Worm (Caenorhabditis elegans) whole organism, young adult: ENCODE data around the gene C06A8.8.

Experiments used
- B0035.1 ChIP-seq: sonication (generic microtip); optimal IDR thresholded peaks from 2 replicates; lab custom pipeline; 2016; ENCODE audit warnings: missing genetic modification characterization, mild to moderate bottlenecking, missing compliant biosample characterization, missing genotype, missing genetic modification reagents
- B0261.1 ChIP-seq: sonication (generic microtip); optimal IDR thresholded peaks from 2 replicates; lab custom pipeline; 2016; ENCODE audit warnings: mild to moderate bottlenecking, missing genetic modification characterization, moderate library complexity, missing compliant biosample characterization
- F10E7.11 ChIP-seq: sonication (generic microtip); optimal IDR thresholded peaks from 2 replicates; lab custom pipeline; 2017; ENCODE audit warnings: mild to moderate bottlenecking, missing genetic modification characterization, moderate library complexity, missing compliant biosample characterization
- F52B5.7 ChIP-seq: sonication (generic microtip); optimal IDR thresholded peaks from 2 replicates; lab custom pipeline; 2016; ENCODE audit warnings: mild to moderate bottlenecking, missing genetic modification characterization, missing compliant biosample characterization
- F57A8.1 ChIP-seq: fragments of 200-800 bp; sonication (Bioruptor generic); optimal IDR thresholded peaks from 2 replicates; lab custom pipeline; 2018; ENCODE audit warnings: mild to moderate bottlenecking, missing genetic modification characterization, moderate library complexity, missing compliant biosample characterization
- F57C9.4 ChIP-seq: sonication (generic microtip); optimal IDR thresholded peaks from 2 replicates; lab custom pipeline; 2017; ENCODE audit warnings: mild to moderate bottlenecking, missing genetic modification characterization, missing compliant biosample characterization
- K11D2.4 ChIP-seq: fragments of 200-800 bp; sonication (Bioruptor generic); IDR thresholded peaks from 2 replicates; pipeline ENCODE4 v1.3.6; 2022; ENCODE audit warnings: missing genetic modification reagents, missing genetic modification characterization, missing compliant biosample characterization
- Y53F4B.3 ChIP-seq: fragments of 200-800 bp; sonication (Bioruptor generic); IDR thresholded peaks from 2 replicates; pipeline ENCODE4 v1.3.6; 2022; ENCODE audit warnings: missing genetic modification reagents, missing genetic modification characterization, missing compliant biosample characterization
- Y56A3A.18 ChIP-seq: fragments of 200-800 bp; sonication (Bioruptor generic); IDR thresholded peaks from 2 replicates; pipeline ENCODE4 v1.3.6; 2022; ENCODE audit warnings: missing genetic modification reagents, missing genetic modification characterization, missing compliant biosample characterization
- Y95B8A.8 ChIP-seq: fragments of 200-800 bp; sonication (Bioruptor generic); IDR thresholded peaks from 2 replicates; pipeline ENCODE4 v1.3.6; 2022; ENCODE audit warnings: missing genetic modification reagents, missing genetic modification characterization, missing compliant biosample characterization
- ZK185.1 ChIP-seq: sonication (generic microtip); optimal IDR thresholded peaks from 2 replicates; lab custom pipeline; 2016; ENCODE audit warnings: mild to moderate bottlenecking, missing genetic modification characterization, missing compliant biosample characterization; ENCODE audit not compliant: poor library complexity, severe bottlenecking
- atf-7 ChIP-seq: sonication (generic microtip); optimal IDR thresholded peaks from 2 replicates; lab custom pipeline; 2017; ENCODE audit warnings: mild to moderate bottlenecking, missing genetic modification characterization, missing compliant biosample characterization
- attf-3 ChIP-seq: fragments of 200-800 bp; sonication (Bioruptor generic); conservative IDR thresholded peaks from 2 replicates; pipeline ENCODE4 v1.3.6; 2022; ENCODE audit warnings: missing genetic modification reagents, missing genetic modification characterization, missing compliant biosample characterization
- cebp-2 ChIP-seq: fragments of 200-800 bp; sonication (Bioruptor generic); IDR thresholded peaks from 2 replicates; pipeline ENCODE4 v1.3.6; 2022; ENCODE audit warnings: missing genetic modification characterization, missing compliant biosample characterization
- ceh-40 ChIP-seq: fragments of 200-800 bp; sonication (Bioruptor generic); IDR thresholded peaks from 2 replicates; pipeline ENCODE4 v1.3.6; 2022; ENCODE audit warnings: missing genetic modification characterization, missing compliant biosample characterization
- ceh-58 ChIP-seq: fragments of 200-800 bp; sonication (Bioruptor generic); IDR thresholded peaks from 2 replicates; pipeline ENCODE4 v1.3.6; 2022; ENCODE audit warnings: missing genetic modification characterization, missing compliant biosample characterization
- die-1 ChIP-seq: sonication (generic microtip); optimal IDR thresholded peaks from 2 replicates; lab custom pipeline; 2016; ENCODE audit warnings: missing genotype, mild to moderate bottlenecking, missing genetic modification characterization, missing compliant biosample characterization
- dox-1 ChIP-seq: fragments of 200-800 bp; sonication (Bioruptor generic); IDR thresholded peaks from 2 replicates; pipeline ENCODE4 v1.3.6; 2022; ENCODE audit warnings: missing genetic modification reagents, missing genetic modification characterization, missing compliant biosample characterization
- egl-18 ChIP-seq: fragments of 200-800 bp; sonication (Bioruptor generic); IDR thresholded peaks from 2 replicates; pipeline ENCODE4 v1.3.6; 2022; ENCODE audit warnings: missing genetic modification reagents, missing genetic modification characterization, missing compliant biosample characterization
- egl-44 ChIP-seq: fragments of 200-800 bp; sonication (Bioruptor generic); IDR thresholded peaks from 2 replicates; pipeline ENCODE4 v1.3.6; 2022; ENCODE audit warnings: missing genetic modification reagents, missing genetic modification characterization, missing compliant biosample characterization
- fkh-3 ChIP-seq: sonication (generic microtip); optimal IDR thresholded peaks from 2 replicates; lab custom pipeline; 2016; ENCODE audit warnings: mild to moderate bottlenecking, missing genetic modification characterization, missing compliant biosample characterization
- gei-17 ChIP-seq: fragments of 200-800 bp; sonication (Bioruptor generic); optimal IDR thresholded peaks from 2 replicates; lab custom pipeline; 2018; ENCODE audit warnings: mild to moderate bottlenecking, missing genetic modification characterization, missing compliant biosample characterization
- lin-26 ChIP-seq: fragments of 200-800 bp; sonication (Bioruptor generic); IDR thresholded peaks from 2 replicates; pipeline ENCODE4 v1.3.6; 2022; ENCODE audit warnings: missing genetic modification reagents, missing genetic modification characterization, missing compliant biosample characterization
- lsl-1 ChIP-seq: fragments of 200-800 bp; sonication (Bioruptor generic); optimal IDR thresholded peaks from 2 replicates; lab custom pipeline; 2018; ENCODE audit warnings: mild to moderate bottlenecking, missing genetic modification characterization, moderate library complexity, missing compliant biosample characterization
- lsy-27 ChIP-seq: sonication (generic microtip); optimal IDR thresholded peaks from 2 replicates; lab custom pipeline; 2017; ENCODE audit warnings: missing genetic modification characterization, mild to moderate bottlenecking, missing compliant biosample characterization, antibody characterized with exemption, missing genotype, borderline replicate concordance; ENCODE audit not compliant: insufficient read depth
- madf-8 ChIP-seq: fragments of 200-800 bp; sonication (Bioruptor generic); conservative IDR thresholded peaks from 2 replicates; pipeline ENCODE4 v1.3.6; 2022; ENCODE audit warnings: missing genetic modification reagents, missing genetic modification characterization, missing compliant biosample characterization
- mel-28 ChIP-seq: sonication (generic microtip); optimal IDR thresholded peaks from 2 replicates; lab custom pipeline; 2016; ENCODE audit warnings: borderline replicate concordance, mild to moderate bottlenecking, missing genetic modification characterization, missing compliant biosample characterization
- mxl-1 ChIP-seq: sonication (generic microtip); optimal IDR thresholded peaks from 2 replicates; lab custom pipeline; 2016; ENCODE audit warnings: missing genetic modification characterization, missing compliant biosample characterization
- nfya-2 ChIP-seq: fragments of 200-800 bp; sonication (Bioruptor generic); IDR thresholded peaks from 2 replicates; pipeline ENCODE4 v1.3.6; 2022; ENCODE audit warnings: missing genetic modification reagents, missing genetic modification characterization, missing compliant biosample characterization
- nhr-120 ChIP-seq: fragments of 200-800 bp; sonication (Bioruptor generic); IDR thresholded peaks from 2 replicates; pipeline ENCODE4 v1.3.6; 2022; ENCODE audit warnings: missing genetic modification characterization, missing compliant biosample characterization
- nhr-179 ChIP-seq: sonication (generic microtip); optimal IDR thresholded peaks from 2 replicates; lab custom pipeline; 2016; ENCODE audit warnings: mild to moderate bottlenecking, missing genetic modification characterization, missing compliant biosample characterization
- pha-4 ChIP-seq: fragments of 150-350 bp; sonication (generic microtip); optimal IDR thresholded peaks from 2 replicates; lab custom pipeline; 2014; ENCODE audit warnings: missing biosample characterization, missing genetic modification reagents, missing genetic modification characterization
- rcor-1 ChIP-seq: fragments of 200-800 bp; sonication (Bioruptor generic); IDR thresholded peaks from 2 replicates; pipeline ENCODE4 v1.3.6; 2022; ENCODE audit warnings: missing genetic modification reagents, missing genetic modification characterization, missing compliant biosample characterization
- sdz-38 ChIP-seq: sonication (generic microtip); optimal IDR thresholded peaks from 2 replicates; lab custom pipeline; 2016; ENCODE audit warnings: missing genotype, missing genetic modification characterization, missing compliant biosample characterization
- somi-1 ChIP-seq: fragments of 200-800 bp; sonication (Bioruptor generic); optimal IDR thresholded peaks from 2 replicates; lab custom pipeline; 2018; ENCODE audit warnings: mild to moderate bottlenecking, missing genetic modification characterization, missing compliant biosample characterization
- unc-130 ChIP-seq: sonication (generic microtip); optimal IDR thresholded peaks from 2 replicates; lab custom pipeline; 2016; ENCODE audit warnings: missing genetic modification reagents, missing genetic modification characterization, missing compliant biosample characterization
- unc-62 ChIP-seq: fragments of 150-350 bp; optimal IDR thresholded peaks from 2 replicates; lab custom pipeline; 2014; ENCODE audit warnings: missing biosample characterization, missing genetic modification reagents, missing genetic modification characterization
- zfh-2 ChIP-seq: fragments of 200-800 bp; sonication (Bioruptor generic); conservative IDR thresholded peaks from 2 replicates; pipeline ENCODE4 v1.3.6; 2022; ENCODE audit warnings: missing genetic modification reagents, missing genetic modification characterization, missing compliant biosample characterization
- ztf-25 ChIP-seq: fragments of 200-800 bp; sonication (Bioruptor generic); IDR thresholded peaks from 2 replicates; pipeline ENCODE4 v1.3.6; 2022; ENCODE audit warnings: missing genetic modification reagents, missing genetic modification characterization, missing compliant biosample characterization
- ztf-28 ChIP-seq: fragments of 200-800 bp; sonication (Bioruptor generic); IDR thresholded peaks from 2 replicates; pipeline ENCODE4 v1.3.6; 2022; ENCODE audit warnings: missing genetic modification reagents, missing genetic modification characterization, missing compliant biosample characterization

C06A8.8 gene

DNA sequence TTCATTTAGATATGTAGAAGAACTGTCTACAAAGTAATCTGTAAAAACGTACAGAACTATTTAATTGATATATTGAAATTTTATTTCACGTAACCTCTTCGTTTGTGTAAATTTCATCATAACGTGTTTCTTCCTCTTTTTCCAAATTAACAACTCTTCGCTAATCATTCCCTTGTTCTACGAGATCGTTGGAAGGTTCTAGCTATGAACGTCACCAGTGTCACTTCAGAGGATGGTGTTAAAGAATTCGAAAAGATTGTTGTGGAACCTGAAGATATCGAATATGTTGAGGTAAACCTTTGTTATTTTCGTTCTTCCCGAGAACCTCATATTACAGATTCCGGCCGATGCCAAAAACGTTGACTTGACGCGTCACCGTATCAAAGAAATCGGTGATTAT is 594 bp upstream of the C06A8.8 start, which contains the start of gene C06A8.6:
TSS of gene C06A8.6 (plus strand) at position 89 of the 400 bp plus-strand sequence.
- TF ChIP-seq somi-1 (GFP tag; lab: Kevin White, UChicago) (no peak), Y95B8A.8 (GFP tag; lab: Robert Waterston, UW) (no peak), Y53F4B.3 (no peak), dox-1 (GFP tag; lab: Robert Waterston, UW) (no peak), B0261.1 (tag; lab: Kevin White, UChicago) (no peak), ztf-25 (GFP tag; lab: Robert Waterston, UW) (no peak), rcor-1 (no peak), ceh-40 (GFP tag; lab: Robert Waterston, UW) (no peak), mxl-1 (tag; lab: Kevin White, UChicago) (no peak), ztf-28 (GFP tag; lab: Robert Waterston, UW) (no peak), zfh-2 (no peak)

- TF ChIP-seq madf-8 (GFP tag; lab: Robert Waterston, UW): no peak
- no peak for TF ChIP-seq F52B5.7
- TF ChIP-seq nfya-2: no peak
- TF ChIP-seq sdz-38 (tag; lab: Kevin White, UChicago): no peak
- no peak for TF ChIP-seq attf-3
Measured at ce11 chrII:7770253-7770652, 1.6 kb downstream of the C06A8.8 start.

- TF ChIP-seq F10E7.11 (tag; lab: Kevin White, UChicago) (no peak), F57A8.1 (GFP tag; lab: Kevin White, UChicago) (no peak), nhr-179 (tag; lab: Kevin White, UChicago) (no peak), lsy-27 (tag; lab: Kevin White, UChicago) (no peak), fkh-3 (tag; lab: Kevin White, UChicago) (no peak), F52B5.7 (no peak), madf-8 (GFP tag; lab: Robert Waterston, UW) (no peak), lsl-1 (GFP tag; lab: Kevin White, UChicago) (no peak), unc-62 (GFP tag; lab: Kevin White, UChicago) (no peak), mel-28 (tag; lab: Kevin White, UChicago) (no peak), nhr-120 (GFP tag; lab: Robert Waterston, UW) (no peak), unc-130 (GFP tag; lab: Kevin White, UChicago) (no peak), ZK185.1 (tag; lab: Kevin White, UChicago) (no peak), B0035.1 (tag; lab: Kevin White, UChicago) (no peak), die-1 (tag; lab: Kevin White, UChicago) (no peak), atf-7 (tag; lab: Kevin White, UChicago) (no peak)
Measured at ce11 chrII:7769254-7769653, 2.6 kb downstream of the C06A8.8 start.

DNA sequence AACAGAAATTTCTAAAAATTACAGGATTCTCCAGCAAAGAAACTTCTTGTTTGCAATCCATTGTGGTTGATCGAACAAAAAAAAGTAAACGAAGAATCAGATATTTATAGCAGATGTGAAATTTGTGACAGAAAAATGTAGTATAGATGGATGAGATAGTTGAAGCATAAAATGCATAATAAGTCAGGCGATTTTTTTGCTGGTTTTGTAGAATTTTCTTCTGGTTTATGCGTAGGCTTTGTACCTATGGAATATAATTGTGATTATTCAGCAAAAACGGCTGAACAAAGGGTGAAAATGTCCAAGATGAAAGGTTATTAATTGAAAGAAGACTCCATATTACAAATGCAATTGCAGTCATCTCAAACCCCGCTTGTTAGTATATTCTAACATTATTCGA is 6.4 kb downstream of the C06A8.8 start, which contains the start of gene srh-39:
TSS of gene srh-39 (minus strand) at position 101 of the 400 bp plus-strand sequence.
- no peak for TF ChIP-seq F57C9.4 (tag; lab: Kevin White, UChicago)
- no peak for TF ChIP-seq F10E7.11 (tag; lab: Kevin White, UChicago)
- TF ChIP-seq gei-17 (GFP tag; lab: Kevin White, UChicago): no peak
- TF ChIP-seq madf-8 (GFP tag; lab: Robert Waterston, UW): no peak
- TF ChIP-seq ceh-40 (GFP tag; lab: Robert Waterston, UW): no peak
- TF ChIP-seq pha-4 (tag; lab: Kevin White, UChicago): no peak
- TF ChIP-seq ceh-58: no peak
- TF ChIP-seq K11D2.4 (GFP tag; lab: Robert Waterston, UW): no peak
- no peak for TF ChIP-seq egl-44 (GFP tag; lab: Robert Waterston, UW)
- TF ChIP-seq egl-18 (GFP tag; lab: Robert Waterston, UW): no peak
- TF ChIP-seq lin-26 (GFP tag; lab: Robert Waterston, UW): no peak
- no peak for TF ChIP-seq cebp-2 (GFP tag; lab: Robert Waterston, UW)
- TF ChIP-seq Y56A3A.18 (GFP tag; lab: Robert Waterston, UW): no peak
